Worm (Caenorhabditis elegans): ENCODE measurements around the gene dhs-17.

DNA sequence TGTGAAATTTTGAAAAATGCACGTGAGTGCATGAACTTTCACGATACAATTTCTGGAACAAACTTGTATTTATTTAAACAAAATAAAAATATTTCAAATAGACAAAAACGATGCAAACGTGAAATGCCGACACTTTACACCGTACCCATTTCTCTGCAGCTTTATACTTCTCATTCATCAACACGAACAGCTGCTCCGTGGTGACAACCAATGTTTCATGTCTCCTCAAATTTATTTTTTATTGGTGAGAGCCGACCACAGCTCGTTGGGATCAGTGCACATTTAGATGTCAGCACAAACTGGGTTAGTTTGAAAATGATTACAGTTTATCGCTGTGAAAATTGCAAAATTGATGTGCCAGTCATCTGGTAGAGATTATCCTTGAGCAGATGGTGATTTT lies 39.0 kb downstream of the dhs-17 start:
- TF ChIP-seq aly-2 (tag; optimal IDR thresholded peaks at IDR 0.05) (no peak), skn-1 (tag; optimal IDR thresholded peaks at IDR 0.05) (no peak), egl-27 (tag; optimal IDR thresholded peaks at IDR 0.05) (no peak)
